Worm (Caenorhabditis elegans): Measurements from ENCODE around the gene pcrg-1.

DNA sequence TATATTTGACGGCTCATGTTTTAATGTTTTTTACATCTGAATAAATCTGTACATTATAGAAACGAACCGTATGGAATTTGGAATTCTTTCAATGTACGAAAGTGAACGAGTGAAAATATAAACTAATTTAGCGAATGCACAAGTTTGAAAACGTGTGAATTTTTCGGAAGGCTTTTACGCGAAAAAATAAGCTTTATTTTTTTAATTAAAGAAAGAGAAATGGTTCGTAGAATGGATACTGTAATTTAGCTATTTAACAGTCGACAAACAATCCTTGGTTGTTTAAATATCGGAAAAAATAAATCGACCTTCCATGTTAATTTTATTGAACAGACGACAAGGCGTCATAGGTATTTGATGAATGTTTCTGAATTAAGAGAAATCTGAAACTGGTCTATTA, 4.8 kb upstream of the pcrg-1 start, which contains the start of gene acdh-12:
- TF ChIP-seq unc-55 (GFP tag; optimal IDR thresholded peaks at IDR 0.05) (no peak), snpc-4 (tag; optimal IDR thresholded peaks at IDR 0.05) (no peak), nhr-25 (tag; optimal IDR thresholded peaks at IDR 0.05) (no peak), fos-1 (tag; optimal IDR thresholded peaks at IDR 0.05) (no peak), ZK546.5 (tag; optimal IDR thresholded peaks at IDR 0.05) (no peak), ceh-16 (tag; optimal IDR thresholded peaks at IDR 0.05) (no peak)
